Fruit fly (Drosophila melanogaster) whole organism, embryonic: ENCODE data around the gene SK.

ENCODE experiments used
- Antp ChIP-seq: fragments of 200-800 bp; sonication (Bioruptor generic); optimal IDR thresholded peaks from 3 replicates; lab custom pipeline; 2016; ENCODE audit warnings: missing biosample characterization, missing genetic modification characterization
- Atf6 ChIP-seq: fragments of 200-800 bp; sonication (Bioruptor generic); IDR thresholded peaks from 2 replicates; pipeline ENCODE4 v1.3.6; 2022; ENCODE audit warnings: missing biosample characterization, missing genetic modification characterization
- B-H1 ChIP-seq: fragments of 200-800 bp; sonication (Bioruptor generic); IDR thresholded peaks from 3 replicates; pipeline ENCODE4 v1.3.6; 2022; ENCODE audit warnings: missing biosample characterization, missing genetic modification characterization
- B-H2 ChIP-seq: fragments of 200-800 bp; sonication (Bioruptor generic); optimal IDR thresholded peaks from 2 replicates; lab custom pipeline; 2018; ENCODE audit warnings: missing biosample characterization, mild to moderate bottlenecking, missing genetic modification characterization
- Bdp1 ChIP-seq: fragments of 200-800 bp; sonication (Bioruptor generic); optimal IDR thresholded peaks from 3 replicates; lab custom pipeline; 2016; ENCODE audit warnings: missing biosample characterization, missing genetic modification characterization
- CG10209 ChIP-seq: fragments of 200-800 bp; sonication (Bioruptor generic); optimal IDR thresholded peaks from 3 replicates; lab custom pipeline; 2017; ENCODE audit warnings: missing biosample characterization, mild to moderate bottlenecking, missing genetic modification characterization, missing genetic modification reagents
- CG10959 ChIP-seq: fragments of 200-800 bp; sonication (Bioruptor generic); IDR thresholded peaks from 2 replicates; pipeline ENCODE4 v1.3.6; 2022; ENCODE audit warnings: missing biosample characterization, missing genetic modification characterization
- CG12219 ChIP-seq: fragments of 200-800 bp; sonication (Bioruptor generic); optimal IDR thresholded peaks from 3 replicates; lab custom pipeline; 2018; ENCODE audit warnings: missing biosample characterization, mild to moderate bottlenecking, missing genetic modification characterization
- CG1233 ChIP-seq: fragments of 200-800 bp; sonication (Bioruptor generic); optimal IDR thresholded peaks from 4 replicates; lab custom pipeline; 2018; ENCODE audit warnings: missing biosample characterization, mild to moderate bottlenecking, missing genetic modification characterization
- CG13123 ChIP-seq: fragments of 200-800 bp; sonication (Bioruptor generic); optimal IDR thresholded peaks from 2 replicates; lab custom pipeline; 2016; ENCODE audit warnings: missing biosample characterization, missing genetic modification characterization
- CG13287 ChIP-seq: fragments of 200-800 bp; sonication (Bioruptor generic); IDR thresholded peaks from 2 replicates; pipeline ENCODE4 v1.3.6; 2022; ENCODE audit warnings: missing biosample characterization, missing genetic modification characterization; ENCODE audit not compliant: partially characterized antibody
- CG13624 ChIP-seq: fragments of 200-800 bp; sonication (Bioruptor generic); optimal IDR thresholded peaks from 2 replicates; lab custom pipeline; 2016; ENCODE audit warnings: missing biosample characterization, missing genetic modification characterization
- CG14860 ChIP-seq: fragments of 200-800 bp; sonication (Bioruptor generic); IDR thresholded peaks from 3 replicates; pipeline ENCODE4 v1.3.6; 2022; ENCODE audit warnings: missing biosample characterization, missing genetic modification characterization; ENCODE audit not compliant: partially characterized antibody
- CG16863 ChIP-seq: fragments of 200-800 bp; sonication (Bioruptor generic); optimal IDR thresholded peaks from 3 replicates; lab custom pipeline; 2016; ENCODE audit warnings: missing biosample characterization, missing genetic modification characterization
- CG17385 ChIP-seq: fragments of 200-800 bp; sonication (Bioruptor generic); optimal IDR thresholded peaks from 3 replicates; lab custom pipeline; 2018; ENCODE audit warnings: missing biosample characterization, mild to moderate bottlenecking, missing genetic modification characterization
- CG2120 ChIP-seq: fragments of 200-800 bp; sonication (Bioruptor generic); optimal IDR thresholded peaks from 3 replicates; lab custom pipeline; 2016; ENCODE audit warnings: missing biosample characterization, missing genetic modification characterization
- CG2202 ChIP-seq: fragments of 200-800 bp; sonication (Bioruptor generic); optimal IDR thresholded peaks from 2 replicates; lab custom pipeline; 2018; ENCODE audit warnings: missing biosample characterization, mild to moderate bottlenecking, missing genetic modification characterization
- CG3838 ChIP-seq: fragments of 200-800 bp; sonication (Bioruptor generic); optimal IDR thresholded peaks from 3 replicates; lab custom pipeline; 2016; ENCODE audit warnings: missing biosample characterization, missing genetic modification characterization
- CG4282 ChIP-seq: fragments of 200-800 bp; sonication (Bioruptor generic); optimal IDR thresholded peaks from 2 replicates; lab custom pipeline; 2016; ENCODE audit warnings: missing biosample characterization, missing genetic modification characterization
- CG4730 ChIP-seq: fragments of 200-800 bp; sonication (Bioruptor generic); IDR thresholded peaks from 2 replicates; pipeline ENCODE4 v1.3.6; 2022; ENCODE audit warnings: missing biosample characterization, missing genetic modification characterization
- CG8388 ChIP-seq: fragments of 200-800 bp; sonication (Bioruptor generic); optimal IDR thresholded peaks from 2 replicates; lab custom pipeline; 2019; ENCODE audit warnings: missing biosample characterization, mild to moderate bottlenecking, missing genetic modification characterization, moderate library complexity
- CG8478 ChIP-seq: fragments of >200 bp; optimal IDR thresholded peaks from 2 replicates; lab custom pipeline; 2018
- CG8944 ChIP-seq: fragments of 200-800 bp; sonication (Bioruptor generic); optimal IDR thresholded peaks from 3 replicates; lab custom pipeline; 2016; ENCODE audit warnings: missing biosample characterization, missing genetic modification characterization
- CG9932 ChIP-seq: fragments of 200-800 bp; sonication (Bioruptor generic); IDR thresholded peaks from 2 replicates; pipeline ENCODE4 v1.3.6; 2022; ENCODE audit warnings: missing biosample characterization, missing genetic modification characterization
- D19A ChIP-seq: fragments of 200-800 bp; optimal IDR thresholded peaks from 3 replicates; lab custom pipeline; 2019; ENCODE audit warnings: missing biosample characterization, mild to moderate bottlenecking, missing genetic modification characterization, moderate library complexity
- Dek ChIP-seq: fragments of 200-800 bp; sonication (Bioruptor generic); optimal IDR thresholded peaks from 3 replicates; lab custom pipeline; 2019; ENCODE audit warnings: missing biosample characterization, mild to moderate bottlenecking, missing genetic modification characterization, moderate library complexity
- E2f1 ChIP-seq: fragments of 200-800 bp; sonication (Bioruptor generic); IDR thresholded peaks from 2 replicates; pipeline ENCODE4 v1.3.6; 2022; ENCODE audit warnings: missing biosample characterization, missing genetic modification characterization
- Ets65A ChIP-seq: fragments of 200-800 bp; sonication (Bioruptor generic); peaks from one replicate; lab custom pipeline; 2016; ENCODE audit warnings: missing biosample characterization, missing genetic modification characterization
- Fer2 ChIP-seq: fragments of 200-800 bp; sonication (Bioruptor generic); optimal IDR thresholded peaks from 2 replicates; lab custom pipeline; 2018; ENCODE audit warnings: missing biosample characterization, mild to moderate bottlenecking, missing genetic modification characterization, moderate library complexity
- H15 ChIP-seq: fragments of 200-800 bp; sonication (Bioruptor generic); IDR thresholded peaks from 3 replicates; pipeline ENCODE4 v1.3.6; 2022; ENCODE audit warnings: missing biosample characterization, missing genetic modification characterization
- H2.0 ChIP-seq: fragments of 200-800 bp; sonication (Bioruptor generic); IDR thresholded peaks from 2 replicates; pipeline ENCODE4 v1.3.6; 2022; ENCODE audit warnings: missing biosample characterization, missing genetic modification characterization
- Hmx ChIP-seq: fragments of 200-800 bp; sonication (Bioruptor generic); optimal IDR thresholded peaks from 2 replicates; lab custom pipeline; 2016; ENCODE audit warnings: missing biosample characterization, missing genetic modification characterization
- Hr51 ChIP-seq, 2 experiments: fragments of 200-800 bp; sonication (Bioruptor generic); optimal IDR thresholded peaks; 2 replicates in 1 of 2; 3 replicates in 1 of 2; lab custom pipeline; 2016 to 2018; ENCODE audit warnings: missing biosample characterization in 2 of 2, missing genetic modification characterization in 2 of 2, mild to moderate bottlenecking in 1 of 2, moderate library complexity in 1 of 2
- MTF-1 ChIP-seq: fragments of 200-800 bp; sonication (Bioruptor generic); optimal IDR thresholded peaks from 2 replicates; lab custom pipeline; 2018; ENCODE audit warnings: missing biosample characterization, mild to moderate bottlenecking, missing genetic modification characterization, borderline replicate concordance
- Neu2 ChIP-seq: fragments of 200-800 bp; sonication (Bioruptor generic); optimal IDR thresholded peaks from 3 replicates; lab custom pipeline; 2016; ENCODE audit warnings: missing biosample characterization, missing genetic modification characterization, borderline replicate concordance
- Sox102F ChIP-seq: fragments of 200-800 bp; sonication (Bioruptor generic); optimal IDR thresholded peaks from 2 replicates; lab custom pipeline; 2018; ENCODE audit warnings: missing biosample characterization, mild to moderate bottlenecking, missing genetic modification characterization, moderate library complexity
- Ssrp ChIP-seq: fragments of 200-800 bp; sonication (Bioruptor generic); optimal IDR thresholded peaks from 2 replicates; lab custom pipeline; 2018; ENCODE audit warnings: missing biosample characterization, mild to moderate bottlenecking, missing genetic modification characterization, moderate library complexity
- ash1 ChIP-seq: fragments of 200-800 bp; sonication (Bioruptor generic); optimal IDR thresholded peaks from 2 replicates; lab custom pipeline; 2018; ENCODE audit warnings: missing biosample characterization, mild to moderate bottlenecking, missing genetic modification characterization
- dimm ChIP-seq: fragments of 200-800 bp; sonication (Bioruptor generic); IDR thresholded peaks from 2 replicates; pipeline ENCODE4 v1.3.6; 2022; ENCODE audit warnings: missing biosample characterization, missing genetic modification characterization
- fd96Cb ChIP-seq: fragments of 200-800 bp; sonication (Bioruptor generic); optimal IDR thresholded peaks from 2 replicates; lab custom pipeline; 2018; ENCODE audit warnings: missing biosample characterization, mild to moderate bottlenecking, missing genetic modification characterization, moderate library complexity
- gem ChIP-seq: fragments of 200-800 bp; sonication (Bioruptor generic); optimal IDR thresholded peaks from 2 replicates; lab custom pipeline; 2019; ENCODE audit warnings: missing biosample characterization, mild to moderate bottlenecking, missing genetic modification characterization, moderate library complexity
- lbe ChIP-seq: fragments of 200-800 bp; sonication (Bioruptor generic); optimal IDR thresholded peaks from 2 replicates; lab custom pipeline; 2016; ENCODE audit warnings: missing biosample characterization, mild to moderate bottlenecking, missing genetic modification characterization
- lilli ChIP-seq: fragments of 200-800 bp; sonication (Bioruptor generic); optimal IDR thresholded peaks from 3 replicates; lab custom pipeline; 2016; ENCODE audit warnings: missing biosample characterization, missing genetic modification characterization
- nom ChIP-seq: fragments of 200-800 bp; sonication (Bioruptor generic); optimal IDR thresholded peaks from 2 replicates; lab custom pipeline; 2017; ENCODE audit warnings: missing biosample characterization, missing genetic modification characterization, mild to moderate bottlenecking, moderate library complexity, missing genetic modification reagents
- sr ChIP-seq: fragments of 200-800 bp; sonication (Bioruptor generic); IDR thresholded peaks from 3 replicates; pipeline ENCODE4 v1.3.6; 2022; ENCODE audit warnings: missing biosample characterization, missing genetic modification characterization
- sug ChIP-seq: fragments of 200-800 bp; optimal IDR thresholded peaks from 2 replicates; lab custom pipeline; 2019; ENCODE audit warnings: missing biosample characterization, mild to moderate bottlenecking, missing genetic modification characterization, moderate library complexity
- tio ChIP-seq: fragments of 200-800 bp; sonication (Bioruptor generic); optimal IDR thresholded peaks from 2 replicates; lab custom pipeline; 2017; ENCODE audit warnings: missing biosample characterization, missing genetic modification characterization, inconsistent platforms
- trem ChIP-seq: fragments of 200-800 bp; optimal IDR thresholded peaks from 3 replicates; lab custom pipeline; 2019; ENCODE audit warnings: missing biosample characterization, mild to moderate bottlenecking, missing genetic modification characterization, moderate library complexity
- wek ChIP-seq: fragments of 200-800 bp; sonication (Bioruptor generic); optimal IDR thresholded peaks from 3 replicates; lab custom pipeline; 2018; ENCODE audit warnings: missing biosample characterization, mild to moderate bottlenecking, missing genetic modification characterization, moderate library complexity

The SK gene

DNA sequence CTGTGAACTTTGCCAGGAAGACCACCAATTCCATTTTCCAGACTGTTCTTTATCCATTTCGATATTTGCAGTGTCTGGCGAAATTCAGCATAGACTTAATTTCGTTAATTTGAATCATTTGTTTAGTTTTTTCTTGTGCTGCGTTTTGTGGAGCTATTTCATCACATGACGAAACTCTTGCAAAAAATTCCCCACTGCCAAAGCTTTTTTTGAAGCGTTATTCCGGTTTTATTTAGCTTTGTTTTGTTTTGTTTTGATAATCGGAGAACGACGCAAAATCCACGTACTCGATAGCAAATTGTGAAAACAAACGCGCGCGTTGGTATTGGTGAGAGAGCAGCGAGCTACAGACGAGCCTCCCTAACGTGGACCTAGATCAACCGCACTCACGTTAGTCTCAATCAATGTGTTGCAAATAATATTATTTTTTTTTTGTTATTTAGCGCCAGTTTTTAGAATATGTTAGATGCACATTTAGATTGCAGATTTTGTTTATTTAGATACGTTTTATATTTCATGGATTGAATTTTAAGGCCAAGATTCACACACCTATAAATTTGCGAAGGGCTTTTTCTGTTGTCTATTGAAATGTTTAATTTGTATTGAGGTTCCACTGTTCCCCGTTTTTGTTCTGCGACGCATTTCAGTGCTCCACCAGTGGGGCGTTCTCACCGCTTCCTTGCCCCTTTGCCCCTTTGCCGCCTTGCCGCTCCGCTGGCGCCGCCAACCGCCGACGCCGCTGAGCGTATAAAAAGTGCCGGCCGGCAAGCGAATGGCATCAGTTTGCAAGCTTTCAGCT lies 89.9 kb downstream of the SK start (continued):
- TF ChIP-seq Bdp1 (GFP tag; lab: Kevin White, UChicago) (no peak), Hmx (GFP tag; lab: Kevin White, UChicago) (peak; percentile 67), CG1233 (peak; percentile 70), CG8478 (lab: Kevin White, UChicago) (no peak), H15 (GFP tag; lab: Robert Waterston, UW) (peak; percentile 65; the same call in 1 of the 3 replicates), ash1 (GFP tag; lab: Kevin White, UChicago) (no peak), CG16863 (peak; percentile 70), Hr51 (GFP tag; optimal IDR thresholded peaks at IDR 0.05; lab: Kevin White, UChicago) (peak; percentile 52 to 84), CG8944 (GFP tag; lab: Kevin White, UChicago) (peak; percentile 65), CG4730 (GFP tag; lab: Robert Waterston, UW) (peak; percentile 75), CG2202 (tag; lab: Kevin White, UChicago) (no peak), gem (tag; lab: Kevin White, UChicago) (peak; percentile 88), Antp (GFP tag; lab: Kevin White, UChicago) (peak; percentile 53), CG17385 (GFP tag; lab: Kevin White, UChicago) (peak; percentile 80), lilli (peak; percentile 89), dimm (GFP tag; lab: Robert Waterston, UW) (0 out of 2 replicates have a peak, but pooled peaks have one; percentile 36), CG10209 (GFP tag; lab: Kevin White, UChicago) (peak; percentile 80), sr (GFP tag; lab: Robert Waterston, UW) (no peak), nom (GFP tag; lab: Kevin White, UChicago) (peak; percentile 80), CG8388 (GFP tag; lab: Kevin White, UChicago) (peak; percentile 53), D19A (tag; lab: Kevin White, UChicago) (peak; percentile 39), CG3838 (GFP tag; lab: Kevin White, UChicago) (peak; percentile 7), lbe (GFP tag; lab: Kevin White, UChicago) (peak; percentile 83), CG13624 (GFP tag; lab: Kevin White, UChicago) (peak; percentile 91), CG14860 (GFP tag; lab: Robert Waterston, UW) (no peak), CG13287 (no peak), Dek (tag; lab: Kevin White, UChicago) (peak; percentile 82), CG13123 (GFP tag; lab: Kevin White, UChicago) (no peak), MTF-1 (GFP tag; lab: Kevin White, UChicago) (no peak), Neu2 (GFP tag; lab: Kevin White, UChicago) (no peak), CG9932 (GFP tag; lab: Robert Waterston, UW) (peak; percentile 91), tio (GFP tag; lab: Kevin White, UChicago) (peak; percentile 81), Atf6 (GFP tag; lab: Robert Waterston, UW) (peak; percentile 84), CG12219 (peak; percentile 39), B-H1 (GFP tag; lab: Robert Waterston, UW) (peak; percentile 73), CG2120 (GFP tag; lab: Kevin White, UChicago) (peak; percentile 93), Fer2 (tag; lab: Kevin White, UChicago) (peak; percentile 78), Sox102F (GFP tag; lab: Kevin White, UChicago) (peak; percentile 69), fd96Cb (peak; percentile 61), E2f1 (peak; percentile 81), Ssrp (tag; lab: Kevin White, UChicago) (peak; percentile 66), Ets65A (peak; percentile 89), CG4282 (GFP tag; lab: Kevin White, UChicago) (no peak), sug (tag; lab: Kevin White, UChicago) (peak; percentile 85), CG10959 (GFP tag; lab: Robert Waterston, UW) (no peak), trem (tag; lab: Kevin White, UChicago) (no peak), H2.0 (peak; percentile 66), wek (GFP tag; lab: Kevin White, UChicago) (no peak), B-H2 (GFP tag; lab: Kevin White, UChicago) (peak; percentile 82)
